Fruit fly (Drosophila melanogaster) whole organism: ENCODE measurements around the gene inaF-C.

Source experiments
- CG8478 ChIP-seq: fragments of >200 bp; optimal IDR thresholded peaks from 2 replicates; lab custom pipeline; 2018; ENCODE audit warnings: inconsistent platforms
- Dll ChIP-seq: fragments of >200 bp; optimal IDR thresholded peaks from 2 replicates; lab custom pipeline; 2017
- pan ChIP-seq: fragments of >200 bp; optimal IDR thresholded peaks from 2 replicates; lab custom pipeline; 2017
- psq ChIP-seq: fragments of >200 bp; optimal IDR thresholded peaks from 2 replicates; lab custom pipeline; 2017

- TF ChIP-seq psq (lab: Kevin White, UChicago) (no peak), Dll (lab: Kevin White, UChicago) (no peak), pan (no peak), CG8478 (lab: Kevin White, UChicago) (no peak)
Measured at dm6 chrX:11732670-11733069, 1.1 kb upstream of the inaF-C start, which contains the start of gene inaF-B.
